Worm (Caenorhabditis elegans) whole organism, early embryonic: ENCODE data around the gene sgo-1.

Source experiments
- ama-1 ChIP-seq: fragments of 150-350 bp; optimal IDR thresholded peaks from 2 replicates; lab custom pipeline; 2014
- ceh-13 ChIP-seq: fragments of 200-800 bp; sonication (Bioruptor generic); optimal IDR thresholded peaks from 2 replicates; lab custom pipeline; 2018; ENCODE audit warnings: mild to moderate bottlenecking, missing genetic modification characterization, missing compliant biosample characterization
- hmg-4 ChIP-seq: fragments of 200-800 bp; sonication (Bioruptor generic); optimal IDR thresholded peaks from 2 replicates; lab custom pipeline; 2018; ENCODE audit warnings: mild to moderate bottlenecking, missing genetic modification characterization, missing compliant biosample characterization
- hnd-1 ChIP-seq: sonication (generic microtip); optimal IDR thresholded peaks from 2 replicates; lab custom pipeline; 2016; ENCODE audit warnings: missing genetic modification characterization, missing compliant biosample characterization
- tbx-37 ChIP-seq: fragments of 200-800 bp; sonication (Bioruptor generic); conservative IDR thresholded peaks from 2 replicates; pipeline ENCODE4 v1.3.6; 2022; ENCODE audit warnings: missing genetic modification reagents, missing genetic modification characterization, missing compliant biosample characterization

- TF ChIP-seq ama-1 (lab: Kevin White, UChicago) = no peak
- TF ChIP-seq ceh-13 (GFP tag; lab: Kevin White, UChicago) = no peak
- TF ChIP-seq tbx-37 = no peak
- no peak for TF ChIP-seq hmg-4 (GFP tag; lab: Kevin White, UChicago)
- no peak for TF ChIP-seq hnd-1 (tag; lab: Kevin White, UChicago)
These were observed 38.4 kb upstream of the sgo-1 start, which contains the start of gene erp-44.2 for ce11 chrIV:7834625-7835228.
